Fruit fly (Drosophila melanogaster): ENCODE data around the gene CG8813.

CG8813 gene

DNA sequence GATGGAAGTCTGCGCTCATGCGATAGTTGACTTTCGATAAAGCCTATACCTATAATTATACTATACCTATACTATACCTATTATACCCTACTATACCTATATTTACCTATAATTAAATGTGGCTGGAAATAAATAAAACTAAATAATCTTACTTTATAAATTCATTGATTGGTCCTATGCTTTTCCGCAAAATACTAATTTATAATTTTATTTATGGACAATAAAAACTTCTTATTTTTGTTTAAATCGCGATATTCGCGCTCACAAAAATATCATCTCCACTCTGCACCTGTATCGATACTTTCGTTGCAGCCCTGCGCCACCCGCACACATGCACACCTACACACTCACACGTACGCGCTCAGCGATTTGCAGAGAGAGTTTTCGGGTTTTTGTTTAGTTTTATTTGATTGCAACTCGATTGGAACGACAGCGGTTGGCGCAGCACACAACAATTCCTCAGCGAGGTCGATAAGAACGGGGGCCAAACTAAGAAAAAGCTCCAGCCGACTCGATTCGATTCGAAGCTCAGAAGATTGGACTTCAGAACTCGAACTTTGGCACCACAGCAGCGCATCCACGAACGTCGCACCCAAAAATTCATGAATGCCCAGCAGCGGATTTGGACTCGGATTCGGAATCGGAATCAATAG lies 5.2 kb downstream of the CG8813 start, which contains the start of gene CG8814 (continued):
- TF ChIP-seq sc (optimal IDR thresholded peaks at IDR 0.05), result no peak
- peak; percentile 31 for TF ChIP-seq sc (GFP tag; optimal IDR thresholded peaks at IDR 0.05)
- no peak for TF ChIP-seq CrebB (tag; optimal IDR thresholded peaks at IDR 0.05)
- no peak for TF ChIP-seq CG17568 (GFP tag; optimal IDR thresholded peaks at IDR 0.05)
- no peak for TF ChIP-seq Optix (GFP tag; IDR thresholded peaks at IDR 0.05)
- no peak for TF ChIP-seq lov (optimal IDR thresholded peaks at IDR 0.05)
- TF ChIP-seq lov (GFP tag; IDR thresholded peaks at IDR 0.05), result no peak
- peak; percentile 40 for TF ChIP-seq CG33557 (GFP tag; optimal IDR thresholded peaks at IDR 0.05)
- peak; percentile 42 for TF ChIP-seq Camta (GFP tag; optimal IDR thresholded peaks at IDR 0.05)
- TF ChIP-seq fd64A (GFP tag; optimal IDR thresholded peaks at IDR 0.05), result no peak
- peak; percentile 28 for TF ChIP-seq scrt (GFP tag; optimal IDR thresholded peaks at IDR 0.05)
- peak; percentile 77 for TF ChIP-seq Bgb (GFP tag; IDR thresholded peaks at IDR 0.05; ENCODE audit: partially characterized antibody)
- TF ChIP-seq Gsc (GFP tag; IDR thresholded peaks at IDR 0.05), result no peak
- peak; percentile 62 for TF ChIP-seq CG3995 (GFP tag; optimal IDR thresholded peaks at IDR 0.05)
- TF ChIP-seq amos (GFP tag; IDR thresholded peaks at IDR 0.05; ENCODE audit: partially characterized antibody), result peak; percentile 79
- peak; percentile 65; the same call in 2 of the 3 replicates for TF ChIP-seq jigr1 (GFP tag; IDR thresholded peaks at IDR 0.05)
- no peak for TF ChIP-seq CG11695 (GFP tag; IDR thresholded peaks at IDR 0.05)
- TF ChIP-seq ranshi (GFP tag; IDR thresholded peaks at IDR 0.05), result peak; percentile 65; the same call in 1 of the 2 replicates
- TF ChIP-seq Dp (GFP tag; optimal IDR thresholded peaks at IDR 0.05), result peak; percentile 68
- TF ChIP-seq CG34422 (GFP tag; IDR thresholded peaks at IDR 0.05), result peak; percentile 10
- peak; percentile 51; the same call in 2 of the 3 replicates for TF ChIP-seq croc (GFP tag; conservative IDR thresholded peaks at IDR 0.05)
- TF ChIP-seq kah (GFP tag; optimal IDR thresholded peaks at IDR 0.05), result no peak
- TF ChIP-seq CG10274 (GFP tag; optimal IDR thresholded peaks at IDR 0.05), result peak; percentile 74
- TF ChIP-seq mirr (GFP tag; optimal IDR thresholded peaks at IDR 0.05), result no peak
- no peak for TF ChIP-seq CG17912 (GFP tag; optimal IDR thresholded peaks at IDR 0.05)
- TF ChIP-seq bbx (GFP tag; IDR thresholded peaks at IDR 0.05; ENCODE audit: partially characterized antibody), result peak; percentile 61
- TF ChIP-seq CG8290 (GFP tag; optimal IDR thresholded peaks at IDR 0.05), result peak; percentile 77
- TF ChIP-seq CG8290 (tag; optimal IDR thresholded peaks at IDR 0.05), result peak in 1 of 2 experiments; percentile 71
- no peak for TF ChIP-seq ham (GFP tag; IDR thresholded peaks at IDR 0.05)
- no peak for TF ChIP-seq danr (GFP tag; IDR thresholded peaks at IDR 0.05)
- peak in 1 of 2 experiments; percentile 41 for TF ChIP-seq insv (GFP tag; optimal IDR thresholded peaks at IDR 0.05)
- peak; percentile 53 for TF ChIP-seq vfl (GFP tag; optimal IDR thresholded peaks at IDR 0.05)
- peak; percentile 74 for TF ChIP-seq CG2678 (tag; optimal IDR thresholded peaks at IDR 0.05)
- TF ChIP-seq lab (GFP tag; optimal IDR thresholded peaks at IDR 0.05), result peak; percentile 75
- no peak for TF ChIP-seq CG2889 (GFP tag; IDR thresholded peaks at IDR 0.05)
- no peak for TF ChIP-seq CG10321 (GFP tag; IDR thresholded peaks at IDR 0.05)
- TF ChIP-seq Ets97D (GFP tag; optimal IDR thresholded peaks at IDR 0.05), result peak; percentile 49
- no peak for TF ChIP-seq onecut (GFP tag; IDR thresholded peaks at IDR 0.05)
- peak; percentile 63 for TF ChIP-seq MBD-R2 (GFP tag; IDR thresholded peaks at IDR 0.05)
- no peak for TF ChIP-seq sima (GFP tag; optimal IDR thresholded peaks at IDR 0.05)
- no peak for TF ChIP-seq hth (optimal IDR thresholded peaks at IDR 0.05)
- TF ChIP-seq CG6765 (GFP tag; optimal IDR thresholded peaks at IDR 0.05), result no peak
- TF ChIP-seq jing (GFP tag; optimal IDR thresholded peaks at IDR 0.05), result no peak
- peak; percentile 99 for TF ChIP-seq CG2116 (GFP tag; optimal IDR thresholded peaks at IDR 0.05)
- TF ChIP-seq chm (GFP tag; IDR thresholded peaks at IDR 0.05), result 0 out of 2 replicates have a peak, but pooled peaks have one; percentile 11
- peak; percentile 0 for TF ChIP-seq CG7987 (GFP tag; optimal IDR thresholded peaks at IDR 0.05)
- peak; percentile 68 for TF ChIP-seq CG15514 (GFP tag; optimal IDR thresholded peaks at IDR 0.05)
- peak; percentile 46 for TF ChIP-seq gsb-n (tag; optimal IDR thresholded peaks at IDR 0.05)
- peak; percentile 70 for TF ChIP-seq CG34224 (GFP tag; IDR thresholded peaks at IDR 0.05; ENCODE audit: partially characterized antibody)
- no peak for TF ChIP-seq gro (GFP tag; optimal IDR thresholded peaks at IDR 0.05)
- TF ChIP-seq CG3065 (GFP tag; optimal IDR thresholded peaks at IDR 0.05), result no peak
